Fruit fly (Drosophila melanogaster) whole organism, pupa: Measurements from ENCODE around the gene Vha16-5.

Source experiments
- CG10348 ChIP-seq: fragments of 200-800 bp; sonication (Bioruptor generic); IDR thresholded peaks from 2 replicates; pipeline ENCODE4 v1.3.6; 2022; ENCODE audit warnings: missing biosample characterization, missing genetic modification characterization
- CG12605 ChIP-seq: fragments of 200-800 bp; sonication (Bioruptor generic); IDR thresholded peaks from 2 replicates; pipeline ENCODE4 v1.3.6; 2022; ENCODE audit warnings: missing biosample characterization, missing genetic modification characterization
- CG13204 ChIP-seq: fragments of 200-800 bp; sonication (Bioruptor generic); optimal IDR thresholded peaks from 2 replicates; lab custom pipeline; 2018; ENCODE audit warnings: missing biosample characterization, mild to moderate bottlenecking, missing genetic modification characterization, moderate library complexity
- CG14655 ChIP-seq: fragments of 200-800 bp; sonication (Bioruptor generic); optimal IDR thresholded peaks from 3 replicates; lab custom pipeline; 2017; ENCODE audit warnings: mild to moderate bottlenecking, missing biosample characterization, missing genetic modification reagents, missing genetic modification characterization
- CG15710 ChIP-seq: fragments of 200-800 bp; sonication (Bioruptor generic); optimal IDR thresholded peaks from 2 replicates; lab custom pipeline; 2018; ENCODE audit warnings: missing biosample characterization, mild to moderate bottlenecking, missing genetic modification characterization, moderate library complexity
- CG17806 ChIP-seq: fragments of 200-800 bp; sonication (Bioruptor generic); optimal IDR thresholded peaks from 2 replicates; lab custom pipeline; 2018; ENCODE audit warnings: missing biosample characterization, mild to moderate bottlenecking, missing genetic modification characterization, moderate library complexity
- CG32121 ChIP-seq: fragments of 200-800 bp; sonication (Bioruptor generic); IDR thresholded peaks from 2 replicates; pipeline ENCODE4 v1.3.6; 2022; ENCODE audit warnings: missing biosample characterization, missing genetic modification characterization
- CG4496 ChIP-seq: fragments of 200-800 bp; sonication (Bioruptor generic); IDR thresholded peaks from 3 replicates; pipeline ENCODE4 v1.3.6; 2022; ENCODE audit warnings: missing biosample characterization, missing genetic modification characterization
- CG8159 ChIP-seq: fragments of 200-800 bp; sonication (Bioruptor generic); optimal IDR thresholded peaks from 3 replicates; lab custom pipeline; 2018; ENCODE audit warnings: missing biosample characterization, mild to moderate bottlenecking, missing genetic modification characterization, moderate library complexity
- CG8301 ChIP-seq: fragments of 200-800 bp; sonication (Bioruptor generic); optimal IDR thresholded peaks from 2 replicates; lab custom pipeline; 2018; ENCODE audit warnings: missing biosample characterization, mild to moderate bottlenecking, missing genetic modification characterization
- CG9948 ChIP-seq: fragments of 200-800 bp; sonication (Bioruptor generic); optimal IDR thresholded peaks from 2 replicates; lab custom pipeline; 2018; ENCODE audit warnings: missing biosample characterization, mild to moderate bottlenecking, missing genetic modification characterization, moderate library complexity
- D1 ChIP-seq: fragments of 200-800 bp; sonication (Bioruptor generic); optimal IDR thresholded peaks from 2 replicates; lab custom pipeline; 2018; ENCODE audit warnings: missing biosample characterization, mild to moderate bottlenecking, missing genetic modification characterization, moderate library complexity
- EcR ChIP-seq: fragments of 200-800 bp; sonication (Bioruptor generic); optimal IDR thresholded peaks from 3 replicates; lab custom pipeline; 2019; ENCODE audit warnings: missing biosample characterization, missing genetic modification characterization, mild to moderate bottlenecking, moderate library complexity, missing genetic modification reagents
- Ets98B ChIP-seq: fragments of 200-800 bp; sonication (Bioruptor generic); IDR thresholded peaks from 2 replicates; pipeline ENCODE4 v1.3.6; 2022; ENCODE audit warnings: missing biosample characterization, missing genetic modification characterization
- Pif1A ChIP-seq: fragments of 200-800 bp; sonication (Bioruptor generic); optimal IDR thresholded peaks from 3 replicates; lab custom pipeline; 2016; ENCODE audit warnings: missing biosample characterization, missing genetic modification characterization
- Pif1B ChIP-seq: fragments of 200-800 bp; sonication (Bioruptor generic); optimal IDR thresholded peaks from 3 replicates; lab custom pipeline; 2016; ENCODE audit warnings: missing biosample characterization, missing genetic modification characterization
- Snoo ChIP-seq: fragments of 200-800 bp; sonication (Bioruptor generic); optimal IDR thresholded peaks from 3 replicates; lab custom pipeline; 2017; ENCODE audit warnings: missing biosample characterization, mild to moderate bottlenecking, missing genetic modification characterization, inconsistent platforms
- fd96Ca ChIP-seq: fragments of 200-800 bp; sonication (Bioruptor generic); IDR thresholded peaks from 3 replicates; pipeline ENCODE4 v1.3.6; 2022; ENCODE audit warnings: missing biosample characterization, missing genetic modification characterization
- gl ChIP-seq: fragments of 200-800 bp; sonication (Bioruptor generic); optimal IDR thresholded peaks from 2 replicates; lab custom pipeline; 2018; ENCODE audit warnings: missing biosample characterization, mild to moderate bottlenecking, missing genetic modification characterization
- rn ChIP-seq: fragments of 200-800 bp; sonication (Bioruptor generic); IDR thresholded peaks from 2 replicates; pipeline ENCODE4 v1.3.6; 2022; ENCODE audit warnings: missing biosample characterization, missing genetic modification characterization

Gene Vha16-5

dm6 chr2L:10754599-10754998 lies 17.8 kb upstream of the Vha16-5 start:
- no peak for TF ChIP-seq CG4496 (GFP tag; lab: Robert Waterston, UW)
- TF ChIP-seq CG12605 (GFP tag; lab: Robert Waterston, UW), result no peak
- no peak for TF ChIP-seq Pif1A (GFP tag; lab: Kevin White, UChicago)
- no peak for TF ChIP-seq CG15710 (tag; lab: Kevin White, UChicago)
- no peak for TF ChIP-seq EcR (GFP tag; lab: Kevin White, UChicago)
- no peak for TF ChIP-seq CG8159 (tag; lab: Kevin White, UChicago)
- TF ChIP-seq rn (GFP tag; lab: Robert Waterston, UW), result no peak
- no peak for TF ChIP-seq CG32121
- no peak for TF ChIP-seq CG17806 (tag; lab: Kevin White, UChicago)
- TF ChIP-seq D1, result no peak
- TF ChIP-seq CG9948 (tag; lab: Kevin White, UChicago), result no peak
- no peak for TF ChIP-seq Ets98B (GFP tag; lab: Robert Waterston, UW)
- TF ChIP-seq CG8301 (tag; lab: Kevin White, UChicago), result no peak
- no peak for TF ChIP-seq fd96Ca (GFP tag; lab: Robert Waterston, UW)
- TF ChIP-seq Pif1B (GFP tag; lab: Kevin White, UChicago), result no peak
- TF ChIP-seq, all 21 proteins: peak for 0

dm6 chr2L:10753618-10754017 lies 16.8 kb upstream of the Vha16-5 start:
- TF ChIP-seq CG12605 (GFP tag; lab: Robert Waterston, UW), result no peak
- TF ChIP-seq EcR (GFP tag; lab: Kevin White, UChicago), result no peak
- no peak for TF ChIP-seq D1
- no peak for TF ChIP-seq Snoo (tag; lab: Kevin White, UChicago)
- TF ChIP-seq fd96Ca (GFP tag; lab: Robert Waterston, UW), result no peak
- no peak for TF ChIP-seq rn (GFP tag; lab: Robert Waterston, UW)
- TF ChIP-seq CG17806 (tag; lab: Kevin White, UChicago), result no peak
- TF ChIP-seq CG32121, result no peak
- no peak for TF ChIP-seq CG13204
- TF ChIP-seq CG10348 (GFP tag; lab: Robert Waterston, UW), result no peak
- TF ChIP-seq CG8301 (tag; lab: Kevin White, UChicago), result no peak
- no peak for TF ChIP-seq CG4496 (GFP tag; lab: Robert Waterston, UW)

DNA sequence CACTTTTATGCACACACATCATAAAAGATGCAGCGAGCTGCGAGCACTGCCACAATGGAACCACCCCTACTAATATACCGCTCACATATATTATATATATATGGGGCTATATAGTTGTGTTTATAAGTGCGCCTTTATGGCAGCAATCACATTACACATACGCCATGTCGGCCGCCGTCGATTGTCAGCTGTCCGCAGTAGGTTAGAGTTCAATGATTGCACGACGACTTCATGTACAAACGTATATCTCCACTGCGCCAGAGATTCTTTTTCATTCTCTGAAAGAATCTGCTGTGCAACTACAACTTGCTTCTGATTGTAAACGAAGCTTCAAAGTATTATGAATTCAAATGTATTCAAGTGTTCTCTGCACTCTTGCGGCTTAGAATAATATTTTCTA lies 15.8 kb upstream of the Vha16-5 start:
- TF ChIP-seq EcR (GFP tag; lab: Kevin White, UChicago), result peak; percentile 76
- no peak for TF ChIP-seq CG8301 (tag; lab: Kevin White, UChicago)

dm6 chr2L:10751879-10752620 lies 15.2 kb upstream of the Vha16-5 start:
- TF ChIP-seq Pif1A (GFP tag; lab: Kevin White, UChicago) (peak; percentile 13), rn (GFP tag; lab: Robert Waterston, UW) (no peak), CG14655 (GFP tag; lab: Kevin White, UChicago) (peak; percentile 81), CG17806 (tag; lab: Kevin White, UChicago) (peak; percentile 3), CG32121 (peak; percentile 48; the same call in 1 of the 2 replicates), CG8301 (tag; lab: Kevin White, UChicago) (peak; percentile 69), EcR (GFP tag; lab: Kevin White, UChicago) (no peak), Ets98B (GFP tag; lab: Robert Waterston, UW) (peak; percentile 36; the same call in 1 of the 2 replicates), CG4496 (GFP tag; lab: Robert Waterston, UW) (peak; percentile 56; the same call in 2 of the 3 replicates), CG8159 (tag; lab: Kevin White, UChicago) (no peak), CG15710 (tag; lab: Kevin White, UChicago) (peak; percentile 5), CG9948 (tag; lab: Kevin White, UChicago) (peak; percentile 29)

dm6 chr2L:10750915-10751612 lies 14.2 kb upstream of the Vha16-5 start:
- TF ChIP-seq CG10348 (GFP tag; lab: Robert Waterston, UW), result no peak
- TF ChIP-seq CG4496 (GFP tag; lab: Robert Waterston, UW), result no peak
- no peak for TF ChIP-seq Pif1A (GFP tag; lab: Kevin White, UChicago)
- no peak for TF ChIP-seq gl
- no peak for TF ChIP-seq Snoo (tag; lab: Kevin White, UChicago)
- TF ChIP-seq EcR (GFP tag; lab: Kevin White, UChicago), result peak; percentile 41
- TF ChIP-seq CG14655 (GFP tag; lab: Kevin White, UChicago), result no peak

DNA sequence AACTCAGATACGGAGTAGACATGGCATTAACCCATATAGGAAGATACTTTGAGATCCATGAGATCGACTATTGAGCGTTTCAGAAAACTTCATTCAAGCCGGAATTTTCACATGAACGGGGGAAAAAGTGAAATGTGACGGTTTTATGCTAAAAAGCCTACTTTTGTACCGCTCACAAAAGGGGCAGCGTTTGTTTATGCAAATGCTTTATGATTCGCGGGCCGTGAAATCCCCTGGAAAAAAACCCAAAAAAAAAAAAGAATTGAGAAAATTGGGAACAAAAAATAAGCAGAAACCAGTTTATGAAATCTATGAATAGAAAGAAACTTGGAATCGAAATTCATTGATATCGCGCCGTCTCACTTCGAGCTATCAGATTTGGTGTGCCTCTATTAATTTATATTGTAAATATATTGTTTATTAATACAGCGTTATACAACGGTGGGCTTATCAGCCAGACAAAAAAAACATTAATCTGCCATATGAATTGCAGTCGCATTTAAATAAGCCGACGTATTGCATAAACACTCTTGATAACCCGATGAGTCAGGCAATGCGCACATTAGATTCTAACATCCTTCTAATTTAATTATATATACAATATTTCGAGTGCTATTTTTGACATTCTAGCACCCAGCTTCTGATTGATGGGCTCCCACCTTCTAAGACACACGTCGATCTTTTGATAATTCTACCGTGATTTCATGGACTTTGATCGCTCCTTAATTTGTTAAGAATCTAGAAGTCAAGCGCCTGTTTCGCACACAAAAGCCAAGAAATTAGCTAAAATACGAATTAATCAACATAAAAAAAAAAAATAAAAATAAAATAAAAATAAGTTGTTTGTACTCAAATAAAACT lies 13.0 kb upstream of the Vha16-5 start:
- TF ChIP-seq CG4496 (GFP tag; lab: Robert Waterston, UW), result no peak
